Fruit fly (Drosophila melanogaster): Measurements from ENCODE around the gene CG14630.

dm6 chrX:1052684-1053389 is 21.5 kb downstream of the CG14630 start:
- TF ChIP-seq Sin3A (optimal IDR thresholded peaks at IDR 0.05) (no peak), insv (optimal IDR thresholded peaks at IDR 0.05) (no peak)

Measured in Kc167 (cell line).